Worm (Caenorhabditis elegans) whole organism, young adult: ENCODE results near the gene F41E6.8.

Source experiments
- D2030.7 ChIP-seq: fragments of 200-800 bp; sonication (Bioruptor generic); IDR thresholded peaks from 2 replicates; pipeline ENCODE4 v1.3.6; 2022; ENCODE audit warnings: missing genetic modification reagents, missing genetic modification characterization, missing compliant biosample characterization
- F10E7.11 ChIP-seq: sonication (generic microtip); optimal IDR thresholded peaks from 2 replicates; lab custom pipeline; 2017; ENCODE audit warnings: mild to moderate bottlenecking, missing genetic modification characterization, moderate library complexity, missing compliant biosample characterization
- F22D6.2 ChIP-seq: sonication (generic microtip); optimal IDR thresholded peaks from 2 replicates; lab custom pipeline; 2016; ENCODE audit warnings: mild to moderate bottlenecking, missing genetic modification characterization, missing compliant biosample characterization
- Y53F4B.3 ChIP-seq: fragments of 200-800 bp; sonication (Bioruptor generic); IDR thresholded peaks from 2 replicates; pipeline ENCODE4 v1.3.6; 2022; ENCODE audit warnings: missing genetic modification reagents, missing genetic modification characterization, missing compliant biosample characterization
- Y53G8AR.9 ChIP-seq: fragments of 200-800 bp; sonication (Bioruptor generic); conservative IDR thresholded peaks from 2 replicates; pipeline ENCODE4 v1.3.6; 2022; ENCODE audit warnings: missing genetic modification reagents, missing genetic modification characterization, missing compliant biosample characterization
- Y67H2A.10 ChIP-seq: fragments of 200-800 bp; sonication (Bioruptor generic); conservative IDR thresholded peaks from 2 replicates; pipeline ENCODE4 v1.3.6; 2022; ENCODE audit warnings: missing genetic modification reagents, missing genetic modification characterization, missing compliant biosample characterization
- Y79H2A.3 ChIP-seq: fragments of 200-800 bp; sonication (Bioruptor generic); conservative IDR thresholded peaks from 2 replicates; pipeline ENCODE4 v1.3.6; 2022; ENCODE audit warnings: missing genetic modification reagents, missing genetic modification characterization, missing compliant biosample characterization
- aptf-2 ChIP-seq: fragments of 200-800 bp; sonication (Bioruptor generic); conservative IDR thresholded peaks from 2 replicates; pipeline ENCODE4 v1.3.6; 2022; ENCODE audit warnings: missing genetic modification reagents, missing genetic modification characterization, missing compliant biosample characterization
- bed-2 ChIP-seq: fragments of 200-800 bp; sonication (Bioruptor generic); IDR thresholded peaks from 2 replicates; pipeline ENCODE4 v1.3.6; 2022; ENCODE audit warnings: missing genetic modification reagents, missing genetic modification characterization, missing compliant biosample characterization
- cebp-1 ChIP-seq, 2 experiments: fragments of 200-800 bp in 1 of 2; sonication (Bioruptor generic) in 1 of 2; sonication (generic microtip) in 1 of 2; IDR thresholded peaks in 1 of 2; optimal IDR thresholded peaks in 1 of 2; 2 replicates each; pipeline versions ENCODE4 v1.3.6 to Lab custom; 2017 to 2022; ENCODE audit warnings: missing compliant biosample characterization in 2 of 2, missing genetic modification characterization in 2 of 2, mild to moderate bottlenecking in 1 of 2, missing genetic modification reagents in 1 of 2, moderate library complexity in 1 of 2
- ceh-40 ChIP-seq: fragments of 200-800 bp; sonication (Bioruptor generic); IDR thresholded peaks from 2 replicates; pipeline ENCODE4 v1.3.6; 2022; ENCODE audit warnings: missing genetic modification characterization, missing compliant biosample characterization
- dpl-1 ChIP-seq: fragments of 150-350 bp; optimal IDR thresholded peaks from 2 replicates; lab custom pipeline; 2014; ENCODE audit warnings: missing biosample characterization, missing genetic modification reagents, missing genetic modification characterization
- efl-1 ChIP-seq: fragments of 150-350 bp; optimal IDR thresholded peaks from 2 replicates; lab custom pipeline; 2014; ENCODE audit warnings: missing biosample characterization, missing genetic modification reagents, missing genetic modification characterization
- hmg-1.2 ChIP-seq: fragments of 200-800 bp; sonication (Bioruptor generic); IDR thresholded peaks from 2 replicates; pipeline ENCODE4 v1.3.6; 2022; ENCODE audit warnings: missing genetic modification reagents, missing genetic modification characterization, missing compliant biosample characterization
- lin-54 ChIP-seq: fragments of 200-800 bp; sonication (Bioruptor generic); optimal IDR thresholded peaks from 2 replicates; lab custom pipeline; 2018; ENCODE audit warnings: mild to moderate bottlenecking, missing genetic modification characterization, missing compliant biosample characterization
- madf-10 ChIP-seq: sonication (generic microtip); optimal IDR thresholded peaks from 2 replicates; lab custom pipeline; 2016; ENCODE audit warnings: mild to moderate bottlenecking, missing genetic modification characterization, missing compliant biosample characterization
- madf-3 ChIP-seq: fragments of 200-800 bp; sonication (Bioruptor generic); IDR thresholded peaks from 2 replicates; pipeline ENCODE4 v1.3.6; 2022; ENCODE audit warnings: missing genetic modification reagents, missing genetic modification characterization, missing compliant biosample characterization
- rpc-1 ChIP-seq, 2 experiments: fragments of 150-350 bp in 1 of 2; sonication (generic microtip) in 1 of 2; optimal IDR thresholded peaks; 2 replicates each; lab custom pipeline; 2014 to 2018; ENCODE audit warnings: missing biosample characterization in 1 of 2, missing genetic modification characterization in 1 of 2, missing genetic modification reagents in 1 of 2, missing genotype in 1 of 2
- snpc-3.4 ChIP-seq: sonication (generic microtip); optimal IDR thresholded peaks from 2 replicates; lab custom pipeline; 2017; ENCODE audit warnings: missing genetic modification characterization, mild to moderate bottlenecking, missing compliant biosample characterization, antibody characterized with exemption, moderate library complexity, missing genotype, missing genetic modification reagents
- unc-130 ChIP-seq: sonication (generic microtip); optimal IDR thresholded peaks from 2 replicates; lab custom pipeline; 2016; ENCODE audit warnings: missing genetic modification reagents, missing genetic modification characterization, missing compliant biosample characterization
- ztf-6 ChIP-seq: fragments of 200-800 bp; sonication (Bioruptor generic); IDR thresholded peaks from 2 replicates; pipeline ENCODE4 v1.3.6; 2022; ENCODE audit warnings: missing genetic modification reagents, missing genetic modification characterization, missing compliant biosample characterization

F41E6.8 gene

DNA sequence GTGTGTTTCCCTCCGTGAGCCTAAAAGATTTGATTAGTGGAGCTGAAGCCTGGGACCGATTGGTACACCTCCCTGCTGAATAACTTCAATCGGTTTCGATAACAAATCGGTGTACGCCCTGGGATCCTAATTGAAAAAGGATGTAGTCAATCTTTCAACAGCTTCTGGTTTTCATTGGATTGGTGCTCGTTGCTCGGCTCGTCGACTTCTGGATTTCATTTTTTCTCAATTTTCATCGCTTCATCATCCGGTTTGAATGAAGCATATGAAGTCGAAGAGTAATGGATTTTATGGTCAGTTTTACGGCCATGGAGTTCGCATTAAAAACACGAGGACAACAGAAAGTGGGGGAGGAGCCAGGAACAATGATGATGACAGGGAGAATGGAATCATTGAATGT is 45.4 kb downstream of the F41E6.8 start:
- TF ChIP-seq madf-10 (tag; lab: Kevin White, UChicago) (no peak), dpl-1 (no peak), hmg-1.2 (GFP tag; lab: Robert Waterston, UW) (no peak), Y79H2A.3 (GFP tag; lab: Robert Waterston, UW) (no peak), Y53F4B.3 (GFP tag; lab: Robert Waterston, UW) (no peak), ceh-40 (GFP tag; lab: Robert Waterston, UW) (no peak), efl-1 (no peak), F22D6.2 (tag; lab: Kevin White, UChicago) (no peak), Y67H2A.10 (GFP tag; lab: Robert Waterston, UW) (no peak), rpc-1 (optimal IDR thresholded peaks at IDR 0.05; lab: Kevin White, UChicago) (no peak), rpc-1 (tag; optimal IDR thresholded peaks at IDR 0.05; lab: Kevin White, UChicago) (no peak), aptf-2 (GFP tag; lab: Robert Waterston, UW) (no peak), unc-130 (no peak), ztf-6 (no peak), F10E7.11 (no peak), snpc-3.4 (tag; lab: Kevin White, UChicago) (no peak), Y53G8AR.9 (no peak), D2030.7 (no peak), cebp-1 (GFP tag; IDR thresholded peaks at IDR 0.05; lab: Robert Waterston, UW) (no peak), cebp-1 (tag; optimal IDR thresholded peaks at IDR 0.05; lab: Kevin White, UChicago) (no peak), lin-54 (GFP tag; lab: Kevin White, UChicago) (no peak)

DNA sequence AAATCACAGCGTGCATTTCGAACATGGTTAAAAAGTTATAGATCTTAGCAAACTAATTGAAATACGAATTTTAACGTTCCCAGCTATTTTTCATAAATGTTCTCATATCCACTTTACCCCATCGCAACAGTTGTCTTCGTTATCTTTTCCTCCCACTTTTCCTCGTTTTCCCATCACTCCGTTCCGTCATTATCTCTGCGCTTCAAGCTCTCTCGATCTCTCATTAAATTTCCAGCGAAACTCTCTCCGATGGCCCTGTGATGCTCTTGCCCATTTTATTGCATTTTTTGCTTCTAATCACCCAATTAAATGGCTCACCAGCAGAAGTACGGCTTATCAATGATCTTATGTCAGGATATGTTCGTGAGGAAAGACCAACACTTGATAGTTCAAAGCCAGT is 48.9 kb downstream of the F41E6.8 start, which contains the start of gene acr-15:
Gene acr-15, plus strand, starts transcription at position 236 of the 400 bp plus-strand sequence.
- TF ChIP-seq madf-3 (GFP tag; lab: Robert Waterston, UW) (0 out of 2 replicates have a peak, but pooled peaks have one; percentile 44), bed-2 (GFP tag; lab: Robert Waterston, UW) (no peak), ztf-6 (no peak)
